Fruit fly (Drosophila melanogaster) whole organism: ENCODE data around the gene svp.

ENCODE experiments used
- EcR ChIP-seq, 2 experiments: fragments of >200 bp; optimal IDR thresholded peaks; 2 replicates each; lab custom pipeline; 2017; ENCODE audit warnings: missing biosample characterization in 2 of 2, missing genetic modification characterization in 2 of 2, missing genetic modification reagents in 2 of 2
- psq ChIP-seq: fragments of >200 bp; optimal IDR thresholded peaks from 2 replicates; lab custom pipeline; 2017

- TF ChIP-seq EcR (GFP tag; optimal IDR thresholded peaks at IDR 0.05; lab: Kevin White, UChicago), result no peak
- TF ChIP-seq psq, result no peak
Observed at dm6 chr3R:12301528-12301927, 43.0 kb downstream of the svp start.
